Worm (Caenorhabditis elegans): ENCODE measurements around the gene F47D12.7.

Gene F47D12.7

ce11 chrIII:6248064-6248687 lies 47.6 kb downstream of the F47D12.7 start, which contains the start of the genes gen-1 and stt-3:
gen-1 (minus strand) TSS chrIII:6248158.
stt-3 (plus strand) TSS chrIII:6248637.
- TF ChIP-seq T22C8.4 (GFP tag; IDR thresholded peaks at IDR 0.05) (no peak), flt-1 (GFP tag; IDR thresholded peaks at IDR 0.05) (no peak), ztf-23 (GFP tag; IDR thresholded peaks at IDR 0.05) (no peak), med-1 (GFP tag; optimal IDR thresholded peaks at IDR 0.05; ENCODE audit: insufficient read depth) (no peak), cog-1 (tag; optimal IDR thresholded peaks at IDR 0.05) (no peak), klf-2 (GFP tag; conservative IDR thresholded peaks at IDR 0.05) (no peak), ref-1 (GFP tag; conservative IDR thresholded peaks at IDR 0.05) (no peak), tab-1 (GFP tag; IDR thresholded peaks at IDR 0.05) (no peak), ztf-29 (GFP tag; IDR thresholded peaks at IDR 0.05) (no peak)

ce11 chrIII:6245728-6246127 lies 50.1 kb downstream of the F47D12.7 start, which contains the start of gene bcas-2:
bcas-2 (minus strand) TSS chrIII:6245828.
- TF ChIP-seq tab-1 (GFP tag; IDR thresholded peaks at IDR 0.05) (no peak), ztf-29 (GFP tag; IDR thresholded peaks at IDR 0.05) (no peak), klf-2 (GFP tag; conservative IDR thresholded peaks at IDR 0.05) (no peak), T22C8.4 (GFP tag; IDR thresholded peaks at IDR 0.05) (no peak), med-1 (GFP tag; optimal IDR thresholded peaks at IDR 0.05; ENCODE audit: insufficient read depth) (no peak)

Data from whole organism, midembryonic.